Fruit fly (Drosophila melanogaster) whole organism, prepupa: ENCODE results near the gene mRpL16.

Experiments
- CG1621 ChIP-seq: fragments of 200-800 bp; sonication (Bioruptor generic); optimal IDR thresholded peaks from 3 replicates; lab custom pipeline; 2018; ENCODE audit warnings: missing biosample characterization, mild to moderate bottlenecking, missing genetic modification characterization
- Eip93F ChIP-seq: fragments of 200-800 bp; sonication (Bioruptor generic); optimal IDR thresholded peaks from 2 replicates; lab custom pipeline; 2016; ENCODE audit warnings: missing biosample characterization, mild to moderate bottlenecking, missing genetic modification characterization
- Hr4 ChIP-seq: fragments of 200-800 bp; sonication (Bioruptor generic); optimal IDR thresholded peaks from 3 replicates; lab custom pipeline; 2016; ENCODE audit warnings: missing biosample characterization, missing genetic modification characterization
- Lpt ChIP-seq: fragments of 200-800 bp; sonication (Bioruptor generic); optimal IDR thresholded peaks from 3 replicates; lab custom pipeline; 2016; ENCODE audit warnings: missing biosample characterization, missing genetic modification characterization
- OdsH ChIP-seq: fragments of 200-800 bp; sonication (Bioruptor generic); optimal IDR thresholded peaks from 3 replicates; lab custom pipeline; 2016; ENCODE audit warnings: missing biosample characterization, missing genetic modification characterization
- Sox102F ChIP-seq: fragments of 200-800 bp; sonication (Bioruptor generic); optimal IDR thresholded peaks from 2 replicates; lab custom pipeline; 2016; ENCODE audit warnings: missing biosample characterization, mild to moderate bottlenecking, missing genetic modification characterization
- lz ChIP-seq: fragments of 200-800 bp; sonication (Bioruptor generic); optimal IDR thresholded peaks from 3 replicates; lab custom pipeline; 2016; ENCODE audit warnings: missing biosample characterization, missing genetic modification characterization
- net ChIP-seq: fragments of 200-800 bp; sonication (Bioruptor generic); optimal IDR thresholded peaks from 3 replicates; lab custom pipeline; 2016; ENCODE audit warnings: missing biosample characterization, missing genetic modification characterization
- vri ChIP-seq: fragments of 200-800 bp; sonication (Bioruptor generic); optimal IDR thresholded peaks from 3 replicates; lab custom pipeline; 2016; ENCODE audit warnings: missing biosample characterization, mild to moderate bottlenecking, missing genetic modification characterization

DNA sequence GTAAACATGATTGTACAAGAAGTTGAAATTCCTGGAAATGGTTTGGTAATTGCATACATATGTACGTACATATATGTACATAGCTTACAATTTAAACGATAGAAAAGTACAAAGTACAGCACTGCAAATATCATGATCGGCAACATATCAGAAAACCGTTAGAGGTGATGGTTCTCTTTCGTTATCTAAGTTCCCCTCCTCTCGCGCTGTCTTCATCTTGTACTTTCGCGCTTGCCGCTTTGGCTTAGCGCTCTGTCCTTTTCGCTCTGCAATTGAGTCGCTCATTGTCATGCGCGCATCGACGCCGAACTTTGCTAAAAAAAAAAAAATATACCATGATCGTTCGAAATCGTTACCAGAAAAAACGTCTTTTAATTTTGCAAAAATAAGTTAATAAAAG is 13.9 kb downstream of the mRpL16 start:
- TF ChIP-seq lz (GFP tag; lab: Kevin White, UChicago) (no peak), Lpt (GFP tag; lab: Kevin White, UChicago) (no peak), vri (GFP tag; lab: Kevin White, UChicago) (no peak), Eip93F (GFP tag; lab: Kevin White, UChicago) (no peak), net (no peak), Hr4 (GFP tag; lab: Kevin White, UChicago) (no peak), Sox102F (no peak), CG1621 (tag; lab: Kevin White, UChicago) (no peak), OdsH (GFP tag; lab: Kevin White, UChicago) (no peak)
